Worm (Caenorhabditis elegans) whole organism, L2 larva: ENCODE results near the gene hacl-1.

Experiments
- R02D3.7 ChIP-seq: fragments of 150-350 bp; optimal IDR thresholded peaks from 2 replicates; lab custom pipeline; 2014; ENCODE audit warnings: missing biosample characterization, missing genetic modification characterization
- ama-1 ChIP-seq: fragments of 150-350 bp; optimal IDR thresholded peaks from 2 replicates; lab custom pipeline; 2018; ENCODE audit warnings: inconsistent platforms
- nhr-11 ChIP-seq: fragments of 150-350 bp; optimal IDR thresholded peaks from 2 replicates; lab custom pipeline; 2014; ENCODE audit warnings: missing biosample characterization, missing genetic modification characterization
- nhr-12 ChIP-seq: fragments of 150-350 bp; optimal IDR thresholded peaks from 2 replicates; lab custom pipeline; 2014; ENCODE audit warnings: missing biosample characterization, missing genetic modification characterization
- nhr-237 ChIP-seq: fragments of 150-350 bp; optimal IDR thresholded peaks from 2 replicates; lab custom pipeline; 2014; ENCODE audit warnings: missing biosample characterization, missing genetic modification characterization

- TF ChIP-seq ama-1 (lab: Kevin White, UChicago), result no peak
- no peak for TF ChIP-seq nhr-12 (tag; lab: Kevin White, UChicago)
- TF ChIP-seq nhr-237 (tag; lab: Kevin White, UChicago), result no peak
- TF ChIP-seq R02D3.7 (tag; lab: Kevin White, UChicago), result no peak
- no peak for TF ChIP-seq nhr-11 (tag; lab: Kevin White, UChicago)
These were observed 6.0 kb downstream of the hacl-1 start, which contains the start of gene ttr-18 for ce11 chrII:11486698-11487234.
